Worm (Caenorhabditis elegans): Measurements from ENCODE around the gene cpar-1.
"Not testable (repeated sequence)": the region's sequence is repeated elsewhere in the genome, so short reads cannot be mapped to it uniquely, and the experiment has no call there.

DNA sequence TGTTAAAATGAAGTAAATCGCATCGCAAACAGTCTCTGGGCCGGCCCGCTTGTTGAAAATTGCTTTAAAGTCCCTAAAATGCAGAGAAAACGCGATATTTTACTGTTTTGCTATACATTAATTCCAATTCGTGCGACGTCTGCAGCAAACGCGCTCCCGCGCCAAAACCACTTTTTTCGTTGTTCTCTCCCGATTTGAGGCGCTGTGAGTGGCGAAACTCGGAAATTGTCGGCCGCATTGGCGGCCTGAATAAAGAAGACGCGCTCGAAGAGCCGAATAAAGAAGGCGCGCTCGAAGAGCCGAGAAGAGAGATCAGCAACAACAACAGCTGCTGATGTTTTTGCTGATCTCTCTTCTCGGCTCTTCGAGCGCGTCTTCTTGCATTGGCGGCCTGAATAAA lies 25.6 kb upstream of the cpar-1 start:
- TF ChIP-seq alr-1 (tag; optimal IDR thresholded peaks at IDR 0.05); blmp-1 (tag; optimal IDR thresholded peaks at IDR 0.05; ENCODE audit: insufficient read depth); ceh-82 (tag; optimal IDR thresholded peaks at IDR 0.05): not testable (repeated sequence)

Measured in whole organism, L2 larva.